Fruit fly (Drosophila melanogaster) whole organism, embryonic: ENCODE data around the gene gry.

Source experiments
- Antp ChIP-seq: fragments of 200-800 bp; sonication (Bioruptor generic); optimal IDR thresholded peaks from 3 replicates; lab custom pipeline; 2016; ENCODE audit warnings: missing biosample characterization, missing genetic modification characterization
- Blimp-1 ChIP-seq: fragments of 200-800 bp; sonication (Bioruptor generic); optimal IDR thresholded peaks from 3 replicates; lab custom pipeline; 2018; ENCODE audit warnings: missing biosample characterization, missing genetic modification characterization, mild to moderate bottlenecking, moderate library complexity, missing genetic modification reagents
- Bteb2 ChIP-seq: fragments of 200-800 bp; sonication (Bioruptor generic); optimal IDR thresholded peaks from 2 replicates; lab custom pipeline; 2016; ENCODE audit warnings: missing biosample characterization, missing genetic modification characterization
- C15 ChIP-seq: fragments of 200-800 bp; sonication (Bioruptor generic); IDR thresholded peaks from 3 replicates; pipeline ENCODE4 v1.3.6; 2022; ENCODE audit warnings: missing biosample characterization, missing genetic modification characterization
- CG10366 ChIP-seq: fragments of 200-800 bp; sonication (Bioruptor generic); IDR thresholded peaks from 2 replicates; pipeline ENCODE4 v1.3.6; 2022; ENCODE audit warnings: missing biosample characterization, missing genetic modification characterization
- CG11247 ChIP-seq: fragments of 200-800 bp; sonication (Bioruptor generic); IDR thresholded peaks from 2 replicates; pipeline ENCODE4 v1.3.6; 2022; ENCODE audit warnings: missing biosample characterization, missing genetic modification characterization
- CG12236 ChIP-seq: fragments of 200-800 bp; sonication (Bioruptor generic); optimal IDR thresholded peaks from 2 replicates; lab custom pipeline; 2016; ENCODE audit warnings: missing biosample characterization, missing genetic modification characterization
- CG14667 ChIP-seq: fragments of 200-800 bp; sonication (Bioruptor generic); IDR thresholded peaks from 2 replicates; pipeline ENCODE4 v1.3.6; 2022; ENCODE audit warnings: missing biosample characterization, missing genetic modification characterization
- CG14860 ChIP-seq: fragments of 200-800 bp; sonication (Bioruptor generic); IDR thresholded peaks from 3 replicates; pipeline ENCODE4 v1.3.6; 2022; ENCODE audit warnings: missing biosample characterization, missing genetic modification characterization; ENCODE audit not compliant: partially characterized antibody
- CG14965 ChIP-seq: fragments of 200-800 bp; sonication (Bioruptor generic); optimal IDR thresholded peaks from 2 replicates; lab custom pipeline; 2016; ENCODE audit warnings: missing biosample characterization, missing genetic modification characterization, borderline replicate concordance
- CG15514 ChIP-seq: fragments of 200-800 bp; sonication (Bioruptor generic); optimal IDR thresholded peaks from 3 replicates; lab custom pipeline; 2017; ENCODE audit warnings: missing biosample characterization, missing genetic modification characterization, mild to moderate bottlenecking, moderate library complexity, missing genetic modification reagents
- CG16815 ChIP-seq: fragments of 200-800 bp; sonication (Bioruptor generic); optimal IDR thresholded peaks from 3 replicates; lab custom pipeline; 2017; ENCODE audit warnings: missing biosample characterization, mild to moderate bottlenecking, missing genetic modification characterization
- CG2199 ChIP-seq: fragments of 200-800 bp; sonication (Bioruptor generic); IDR thresholded peaks from 3 replicates; pipeline ENCODE4 v1.3.6; 2022; ENCODE audit warnings: missing biosample characterization, missing genetic modification characterization
- CG2678 ChIP-seq: fragments of 200-800 bp; sonication (Bioruptor generic); optimal IDR thresholded peaks from 3 replicates; lab custom pipeline; 2019; ENCODE audit warnings: missing biosample characterization, mild to moderate bottlenecking, missing genetic modification characterization, moderate library complexity
- CG3995 ChIP-seq: fragments of 200-800 bp; sonication (Bioruptor generic); optimal IDR thresholded peaks from 3 replicates; lab custom pipeline; 2016; ENCODE audit warnings: missing biosample characterization, missing genetic modification characterization
- CG4854 ChIP-seq: fragments of 200-800 bp; sonication (Bioruptor generic); optimal IDR thresholded peaks from 2 replicates; lab custom pipeline; 2016; ENCODE audit warnings: missing biosample characterization, missing genetic modification characterization, inconsistent platforms
- CG6689 ChIP-seq: fragments of 200-800 bp; sonication (Bioruptor generic); IDR thresholded peaks from 2 replicates; pipeline ENCODE4 v1.3.6; 2022; ENCODE audit warnings: missing biosample characterization, missing genetic modification characterization
- CG6765 ChIP-seq: fragments of 200-800 bp; sonication (Bioruptor generic); optimal IDR thresholded peaks from 3 replicates; lab custom pipeline; 2017; ENCODE audit warnings: missing biosample characterization, mild to moderate bottlenecking, missing genetic modification characterization
- CG7556 ChIP-seq: fragments of 200-800 bp; sonication (Bioruptor generic); optimal IDR thresholded peaks from 2 replicates; lab custom pipeline; 2017; ENCODE audit warnings: missing biosample characterization, mild to moderate bottlenecking, missing genetic modification characterization
- CG7839 ChIP-seq: fragments of 200-800 bp; sonication (Bioruptor generic); optimal IDR thresholded peaks from 3 replicates; lab custom pipeline; 2018; ENCODE audit warnings: missing biosample characterization, mild to moderate bottlenecking, missing genetic modification characterization, moderate library complexity
- CG8290 ChIP-seq, 3 experiments: fragments of 200-800 bp; sonication (Bioruptor generic); optimal IDR thresholded peaks; 2 replicates each; lab custom pipeline; 2016 to 2019; ENCODE audit warnings: missing biosample characterization in 3 of 3, missing genetic modification characterization in 3 of 3, mild to moderate bottlenecking in 2 of 3, moderate library complexity in 1 of 3
- CG8359 ChIP-seq: fragments of 200-800 bp; sonication (Bioruptor generic); optimal IDR thresholded peaks from 2 replicates; lab custom pipeline; 2017; ENCODE audit warnings: missing biosample characterization, mild to moderate bottlenecking, missing genetic modification characterization, borderline replicate concordance
- CG9932 ChIP-seq: fragments of 200-800 bp; sonication (Bioruptor generic); IDR thresholded peaks from 2 replicates; pipeline ENCODE4 v1.3.6; 2022; ENCODE audit warnings: missing biosample characterization, missing genetic modification characterization
- Dp ChIP-seq: fragments of 200-800 bp; sonication (Bioruptor generic); optimal IDR thresholded peaks from 2 replicates; lab custom pipeline; 2018; ENCODE audit warnings: missing biosample characterization, mild to moderate bottlenecking, missing genetic modification characterization, moderate library complexity
- Drgx ChIP-seq: fragments of 200-800 bp; sonication (Bioruptor generic); IDR thresholded peaks from 2 replicates; pipeline ENCODE4 v1.3.6; 2022; ENCODE audit warnings: missing biosample characterization, missing genetic modification characterization
- Ets65A ChIP-seq: fragments of 200-800 bp; sonication (Bioruptor generic); peaks from one replicate; lab custom pipeline; 2016; ENCODE audit warnings: missing biosample characterization, missing genetic modification characterization
- Gsc ChIP-seq: fragments of 200-800 bp; sonication (Bioruptor generic); IDR thresholded peaks from 2 replicates; pipeline ENCODE4 v1.3.6; 2022; ENCODE audit warnings: missing biosample characterization, missing genetic modification characterization
- Lpt ChIP-seq: fragments of >200 bp; optimal IDR thresholded peaks from 2 replicates; lab custom pipeline; 2018; ENCODE audit warnings: missing biosample characterization, missing genetic modification characterization
- MTF-1 ChIP-seq: fragments of 200-800 bp; sonication (Bioruptor generic); optimal IDR thresholded peaks from 2 replicates; lab custom pipeline; 2018; ENCODE audit warnings: missing biosample characterization, mild to moderate bottlenecking, missing genetic modification characterization, borderline replicate concordance
- Pdp1 ChIP-seq, 2 experiments: fragments of 200-800 bp; sonication (Bioruptor generic); optimal IDR thresholded peaks; 3 replicates each; lab custom pipeline; 2016; ENCODE audit warnings: missing biosample characterization in 2 of 2, missing genetic modification characterization in 2 of 2, mild to moderate bottlenecking in 1 of 2, moderate library complexity in 1 of 2
- Xbp1 ChIP-seq: fragments of 200-800 bp; sonication (Bioruptor generic); optimal IDR thresholded peaks from 3 replicates; lab custom pipeline; 2016; ENCODE audit warnings: missing biosample characterization, mild to moderate bottlenecking, missing genetic modification characterization
- cato ChIP-seq: fragments of 200-800 bp; sonication (Bioruptor generic); optimal IDR thresholded peaks from 2 replicates; lab custom pipeline; 2016; ENCODE audit warnings: missing biosample characterization, missing genetic modification characterization, borderline replicate concordance
- cg ChIP-seq: fragments of 200-800 bp; sonication (Bioruptor generic); optimal IDR thresholded peaks from 3 replicates; lab custom pipeline; 2019; ENCODE audit warnings: missing biosample characterization, mild to moderate bottlenecking, missing genetic modification characterization, moderate library complexity
- fd64A ChIP-seq: fragments of 200-800 bp; sonication (Bioruptor generic); optimal IDR thresholded peaks from 3 replicates; lab custom pipeline; 2018; ENCODE audit warnings: missing biosample characterization, mild to moderate bottlenecking, missing genetic modification characterization
- gro ChIP-seq: fragments of 200-800 bp; sonication (Bioruptor generic); optimal IDR thresholded peaks from 2 replicates; lab custom pipeline; 2016; ENCODE audit warnings: missing biosample characterization, missing genetic modification characterization
- h ChIP-seq: fragments of >200 bp; optimal IDR thresholded peaks from 2 replicates; lab custom pipeline; 2017
- ind ChIP-seq: fragments of 200-800 bp; sonication (Bioruptor generic); optimal IDR thresholded peaks from 3 replicates; lab custom pipeline; 2016; ENCODE audit warnings: missing biosample characterization, missing genetic modification characterization
- klu ChIP-seq: fragments of 200-800 bp; sonication (Bioruptor generic); IDR thresholded peaks from 2 replicates; pipeline ENCODE4 v1.3.6; 2022; ENCODE audit warnings: missing biosample characterization, missing genetic modification characterization
- luna ChIP-seq: fragments of 200-800 bp; sonication (Bioruptor generic); optimal IDR thresholded peaks from 2 replicates; lab custom pipeline; 2016; ENCODE audit warnings: missing biosample characterization, missing genetic modification characterization
- mirr ChIP-seq: fragments of 200-800 bp; sonication (Bioruptor generic); optimal IDR thresholded peaks from 3 replicates; lab custom pipeline; 2018; ENCODE audit warnings: missing biosample characterization, mild to moderate bottlenecking, missing genetic modification characterization
- peb ChIP-seq: fragments of 200-800 bp; sonication (Bioruptor generic); IDR thresholded peaks from 2 replicates; pipeline ENCODE4 v1.3.6; 2022; ENCODE audit warnings: missing biosample characterization, missing genetic modification characterization
- row ChIP-seq: fragments of 200-800 bp; sonication (Bioruptor generic); IDR thresholded peaks from 3 replicates; pipeline ENCODE4 v1.3.6; 2022; ENCODE audit warnings: missing biosample characterization, missing genetic modification characterization
- salm ChIP-seq: fragments of 200-800 bp; sonication (Bioruptor generic); optimal IDR thresholded peaks from 2 replicates; lab custom pipeline; 2018; ENCODE audit warnings: missing biosample characterization, mild to moderate bottlenecking, missing genetic modification characterization
- sens ChIP-seq: fragments of 200-800 bp; sonication (Bioruptor generic); peaks from one replicate; lab custom pipeline; 2016; ENCODE audit warnings: missing biosample characterization, missing genetic modification characterization
- tll ChIP-seq, 2 experiments: fragments of 200-800 bp in 1 of 2; fragments of >200 bp in 1 of 2; sonication (Bioruptor generic) in 1 of 2; optimal IDR thresholded peaks; 2 replicates each; lab custom pipeline; 2017 to 2019; ENCODE audit warnings: missing biosample characterization in 2 of 2, missing genetic modification characterization in 2 of 2, mild to moderate bottlenecking in 1 of 2, moderate library complexity in 1 of 2
- tx ChIP-seq: fragments of 200-800 bp; sonication (Bioruptor generic); optimal IDR thresholded peaks from 2 replicates; lab custom pipeline; 2016; ENCODE audit warnings: missing biosample characterization, missing genetic modification characterization
- unpg ChIP-seq: fragments of 200-800 bp; sonication (Bioruptor generic); optimal IDR thresholded peaks from 3 replicates; lab custom pipeline; 2018; ENCODE audit warnings: missing biosample characterization, mild to moderate bottlenecking, missing genetic modification characterization, moderate library complexity
- wor ChIP-seq: fragments of 200-800 bp; sonication (Bioruptor generic); IDR thresholded peaks from 2 replicates; pipeline ENCODE4 v1.3.6; 2022; ENCODE audit warnings: missing biosample characterization, missing genetic modification characterization
- zen ChIP-seq: fragments of 200-800 bp; sonication (Bioruptor generic); optimal IDR thresholded peaks from 3 replicates; lab custom pipeline; 2018; ENCODE audit warnings: missing biosample characterization, mild to moderate bottlenecking, missing genetic modification characterization, moderate library complexity
- zfh2 ChIP-seq: fragments of 200-800 bp; sonication (Bioruptor generic); optimal IDR thresholded peaks from 2 replicates; lab custom pipeline; 2016; ENCODE audit warnings: missing biosample characterization, missing genetic modification characterization

The gry gene

dm6 chr3L:3178530-3179096 is 20.3 kb upstream of the gry start, which contains the start of the genes MnM and Girdin (continued):
- TF ChIP-seq gro (GFP tag; lab: Kevin White, UChicago) (peak; percentile 63), CG8359 (GFP tag; lab: Kevin White, UChicago) (no peak), Ets65A (peak; percentile 98), Dp (GFP tag; lab: Kevin White, UChicago) (peak; percentile 84), CG3995 (GFP tag; lab: Kevin White, UChicago) (peak; percentile 86), C15 (GFP tag; lab: Robert Waterston, UW) (no peak), fd64A (GFP tag; lab: Kevin White, UChicago) (no peak), cato (GFP tag; lab: Kevin White, UChicago) (no peak), zen (tag; lab: Kevin White, UChicago) (peak; percentile 54), Blimp-1 (GFP tag; lab: Kevin White, UChicago) (no peak), unpg (GFP tag; lab: Kevin White, UChicago) (no peak), sens (peak; percentile 71), salm (no peak), tx (GFP tag; lab: Kevin White, UChicago) (peak; percentile 74), CG4854 (no peak), CG7839 (tag; lab: Kevin White, UChicago) (no peak), CG14667 (no peak), CG6689 (peak; percentile 42; the same call in 1 of the 2 replicates), CG12236 (GFP tag; lab: Kevin White, UChicago) (peak; percentile 1), klu (GFP tag; lab: Robert Waterston, UW) (0 out of 2 replicates have a peak, but pooled peaks have one; percentile 13), Lpt (no peak), wor (peak; percentile 24; the same call in 1 of the 2 replicates), CG16815 (peak; percentile 4), Antp (GFP tag; lab: Kevin White, UChicago) (peak; percentile 82), CG14860 (GFP tag; lab: Robert Waterston, UW) (peak; percentile 80), mirr (GFP tag; lab: Kevin White, UChicago) (no peak), CG2199 (GFP tag; lab: Robert Waterston, UW) (no peak), Bteb2 (GFP tag; lab: Kevin White, UChicago) (peak; percentile 69), h (lab: Kevin White, UChicago) (no peak), Xbp1 (peak; percentile 79), Pdp1 (GFP tag; optimal IDR thresholded peaks at IDR 0.05; lab: Kevin White, UChicago) (peak; percentile 67 to 69), CG11247 (GFP tag; lab: Robert Waterston, UW) (peak; percentile 34; the same call in 1 of the 2 replicates), tll (GFP tag; optimal IDR thresholded peaks at IDR 0.05; lab: Kevin White, UChicago) (peak; percentile 53 to 97), CG9932 (GFP tag; lab: Robert Waterston, UW) (peak; percentile 88), zfh2 (GFP tag; lab: Kevin White, UChicago) (peak; percentile 91), luna (GFP tag; lab: Kevin White, UChicago) (peak; percentile 3), MTF-1 (GFP tag; lab: Kevin White, UChicago) (no peak), CG14965 (GFP tag; lab: Kevin White, UChicago) (peak; percentile 38), cg (GFP tag; lab: Kevin White, UChicago) (no peak), ind (GFP tag; lab: Kevin White, UChicago) (peak; percentile 76), row (GFP tag; lab: Robert Waterston, UW) (peak; percentile 92), peb (0 out of 2 replicates have a peak, but pooled peaks have one; percentile 30), CG15514 (GFP tag; lab: Kevin White, UChicago) (peak; percentile 88), CG7556 (GFP tag; lab: Kevin White, UChicago) (no peak), Drgx (GFP tag; lab: Robert Waterston, UW) (no peak), CG10366 (GFP tag; lab: Robert Waterston, UW) (peak; percentile 55), CG8290 (GFP tag; optimal IDR thresholded peaks at IDR 0.05; lab: Kevin White, UChicago) (peak; percentile 41), CG8290 (tag; optimal IDR thresholded peaks at IDR 0.05; lab: Kevin White, UChicago) (peak in 1 of 2 experiments; percentile 25), Gsc (no peak), CG2678 (no peak), CG6765 (GFP tag; lab: Kevin White, UChicago) (no peak)
